Fruit fly (Drosophila melanogaster): ENCODE data around the gene nop5.

nop5 gene

DNA sequence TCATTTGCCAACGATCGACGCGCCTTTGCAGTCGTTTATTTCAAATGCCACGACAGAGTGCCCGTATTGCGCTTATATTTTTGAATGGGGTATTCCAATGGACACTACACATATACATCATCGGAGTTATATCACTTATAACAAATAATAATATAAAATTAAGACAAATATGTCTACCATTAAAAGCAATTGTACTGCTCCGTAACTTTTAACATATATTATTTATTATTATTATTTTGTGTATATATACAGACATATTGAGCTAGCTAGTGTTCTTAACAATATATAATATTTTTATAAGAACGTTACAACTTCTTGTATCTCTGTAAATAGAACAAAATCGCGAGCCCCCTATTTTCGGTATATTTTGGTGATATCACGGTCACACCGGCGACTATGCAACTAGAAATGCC lies 45.5 kb upstream of the nop5 start, which contains the start of the genes sip2 and Coprox:
Gene sip2 (minus strand): TSS at position 53 of the 413 bp plus-strand sequence.
Gene Coprox (plus strand): TSS at position 400 of the 413 bp plus-strand sequence.
- TF ChIP-seq Sox15 (GFP tag; optimal IDR thresholded peaks at IDR 0.05): peak; percentile 16
- TF ChIP-seq spab (GFP tag; optimal IDR thresholded peaks at IDR 0.05): no peak
- TF ChIP-seq CG11294 (GFP tag; IDR thresholded peaks at IDR 0.05): no peak
- TF ChIP-seq CG8632 (GFP tag; optimal IDR thresholded peaks at IDR 0.05): no peak
- no peak for TF ChIP-seq salr (GFP tag; optimal IDR thresholded peaks at IDR 0.05)
- no peak for TF ChIP-seq CG11902 (GFP tag; optimal IDR thresholded peaks at IDR 0.05)
- peak; percentile 84 for TF ChIP-seq CG10631 (GFP tag; optimal IDR thresholded peaks at IDR 0.05)
- no peak for TF ChIP-seq CG10669 (GFP tag; optimal IDR thresholded peaks at IDR 0.05)
- peak; percentile 48; the same call in 1 of the 3 replicates for TF ChIP-seq CG6163 (GFP tag; IDR thresholded peaks at IDR 0.05)
- no peak; the same call in 1 of the 2 replicates for TF ChIP-seq CG15336 (GFP tag; IDR thresholded peaks at IDR 0.05)
- TF ChIP-seq Ets96B (tag; optimal IDR thresholded peaks at IDR 0.05): no peak
- TF ChIP-seq net (GFP tag; optimal IDR thresholded peaks at IDR 0.05): no peak
- no peak for TF ChIP-seq CG11762 (GFP tag; optimal IDR thresholded peaks at IDR 0.05; ENCODE audit: insufficient read depth)
- TF ChIP-seq Eip75B (GFP tag; optimal IDR thresholded peaks at IDR 0.05): no peak
- no peak for TF ChIP-seq CG1621 (tag; optimal IDR thresholded peaks at IDR 0.05)
- no peak for TF ChIP-seq dac (GFP tag; optimal IDR thresholded peaks at IDR 0.05)
- no peak for TF ChIP-seq OdsH (GFP tag; optimal IDR thresholded peaks at IDR 0.05)
- peak; percentile 34 for TF ChIP-seq cyc (GFP tag; optimal IDR thresholded peaks at IDR 0.05)
- peak; percentile 70 for TF ChIP-seq dsx (GFP tag; optimal IDR thresholded peaks at IDR 0.05; ENCODE audit: poor library complexity, severe bottlenecking)
- TF ChIP-seq CG4318 (GFP tag; optimal IDR thresholded peaks at IDR 0.05): no peak
- TF ChIP-seq lz (GFP tag; optimal IDR thresholded peaks at IDR 0.05): peak; percentile 15
- TF ChIP-seq achi (GFP tag; optimal IDR thresholded peaks at IDR 0.05): no peak
- no peak for TF ChIP-seq CG34406 (GFP tag; optimal IDR thresholded peaks at IDR 0.05)
- TF ChIP-seq eg (GFP tag; IDR thresholded peaks at IDR 0.05): peak; percentile 77
- TF ChIP-seq Met (GFP tag; optimal IDR thresholded peaks at IDR 0.05): no peak
- no peak for TF ChIP-seq ss (GFP tag; optimal IDR thresholded peaks at IDR 0.05)
- peak; percentile 56 for TF ChIP-seq Eip78C (GFP tag)
- peak; percentile 83 for TF ChIP-seq fkh (GFP tag; optimal IDR thresholded peaks at IDR 0.05)
- peak; percentile 77 for TF ChIP-seq CG3032 (tag; optimal IDR thresholded peaks at IDR 0.05)
- TF ChIP-seq Hr38 (GFP tag; optimal IDR thresholded peaks at IDR 0.05): no peak
- TF ChIP-seq CG7368 (GFP tag; optimal IDR thresholded peaks at IDR 0.05): no peak
- no peak for TF ChIP-seq CG6854 (GFP tag; optimal IDR thresholded peaks at IDR 0.05)
- no peak for TF ChIP-seq CG6808 (GFP tag; optimal IDR thresholded peaks at IDR 0.05)
- TF ChIP-seq CG32006 (GFP tag; optimal IDR thresholded peaks at IDR 0.05): no peak
- TF ChIP-seq Eip93F (GFP tag; optimal IDR thresholded peaks at IDR 0.05): peak; percentile 13
- no peak for TF ChIP-seq Sox14 (GFP tag; optimal IDR thresholded peaks at IDR 0.05)
- no peak for TF ChIP-seq topi (GFP tag; optimal IDR thresholded peaks at IDR 0.05)
- TF ChIP-seq vri (GFP tag; optimal IDR thresholded peaks at IDR 0.05): peak; percentile 34
- TF ChIP-seq CG8119 (GFP tag; IDR thresholded peaks at IDR 0.05): peak; percentile 54; the same call in 1 of the 3 replicates
- no peak for TF ChIP-seq CG16779 (tag; optimal IDR thresholded peaks at IDR 0.05)
- TF ChIP-seq CG3919 (GFP tag; optimal IDR thresholded peaks at IDR 0.05): no peak
- TF ChIP-seq Sox102F (GFP tag; optimal IDR thresholded peaks at IDR 0.05): no peak
- no peak for TF ChIP-seq svp (GFP tag)
- TF ChIP-seq Lpt (GFP tag; optimal IDR thresholded peaks at IDR 0.05): no peak
- peak; percentile 22; the same call in 1 of the 2 replicates for TF ChIP-seq Gug (GFP tag; IDR thresholded peaks at IDR 0.05)
- TF ChIP-seq CG6792 (GFP tag; optimal IDR thresholded peaks at IDR 0.05): peak; percentile 30
- TF ChIP-seq fd59A (GFP tag; optimal IDR thresholded peaks at IDR 0.05): no peak
- no peak for TF ChIP-seq Blimp-1 (GFP tag; optimal IDR thresholded peaks at IDR 0.05)
- TF ChIP-seq esn (GFP tag; optimal IDR thresholded peaks at IDR 0.05): peak; percentile 58
- no peak for TF ChIP-seq CG8319 (GFP tag; optimal IDR thresholded peaks at IDR 0.05)
- no peak for TF ChIP-seq fd85E (GFP tag; optimal IDR thresholded peaks at IDR 0.05)
- TF ChIP-seq Hr39 (GFP tag; optimal IDR thresholded peaks at IDR 0.05): no peak
- peak; percentile 5 for TF ChIP-seq CG31627 (GFP tag; optimal IDR thresholded peaks at IDR 0.05)

All from whole organism, prepupa.